Worm (Caenorhabditis elegans) whole organism, L3 larva: ENCODE measurements around the gene C15H11.11.

Experiments
- R02D3.7 ChIP-seq: fragments of 150-350 bp; optimal IDR thresholded peaks from 2 replicates; lab custom pipeline; 2014; ENCODE audit warnings: missing biosample characterization, missing genetic modification characterization
- ceh-82 ChIP-seq: fragments of 150-350 bp; optimal IDR thresholded peaks from 2 replicates; lab custom pipeline; 2014; ENCODE audit warnings: missing biosample characterization, missing genetic modification characterization
- daf-12 ChIP-seq: fragments of 150-350 bp; optimal IDR thresholded peaks from 2 replicates; lab custom pipeline; 2014; ENCODE audit warnings: missing biosample characterization, missing genetic modification reagents, missing genetic modification characterization
- fkh-10 ChIP-seq: sonication (generic microtip); optimal IDR thresholded peaks from 2 replicates; lab custom pipeline; 2017; ENCODE audit warnings: missing biosample characterization, missing genetic modification reagents, missing genetic modification characterization
- nhr-23 ChIP-seq: fragments of 150-350 bp; optimal IDR thresholded peaks from 2 replicates; lab custom pipeline; 2014; ENCODE audit warnings: missing biosample characterization, missing genetic modification reagents, missing genetic modification characterization
- nhr-28 ChIP-seq: fragments of 150-350 bp; optimal IDR thresholded peaks from 2 replicates; lab custom pipeline; 2014; ENCODE audit warnings: missing biosample characterization, missing genetic modification characterization
- nhr-77 ChIP-seq: fragments of 150-350 bp; optimal IDR thresholded peaks from 2 replicates; lab custom pipeline; 2014; ENCODE audit warnings: missing biosample characterization, missing genetic modification characterization
- pqm-1 ChIP-seq: fragments of 150-350 bp; optimal IDR thresholded peaks from 2 replicates; lab custom pipeline; 2017; ENCODE audit warnings: missing biosample characterization, missing genetic modification characterization, inconsistent platforms
- snpc-4 ChIP-seq: fragments of 150-350 bp; optimal IDR thresholded peaks from 2 replicates; lab custom pipeline; 2014; ENCODE audit warnings: missing biosample characterization, missing genetic modification characterization
- ztf-11 ChIP-seq: fragments of 150-350 bp; optimal IDR thresholded peaks from 2 replicates; lab custom pipeline; 2014; ENCODE audit warnings: missing biosample characterization, missing genetic modification characterization

DNA sequence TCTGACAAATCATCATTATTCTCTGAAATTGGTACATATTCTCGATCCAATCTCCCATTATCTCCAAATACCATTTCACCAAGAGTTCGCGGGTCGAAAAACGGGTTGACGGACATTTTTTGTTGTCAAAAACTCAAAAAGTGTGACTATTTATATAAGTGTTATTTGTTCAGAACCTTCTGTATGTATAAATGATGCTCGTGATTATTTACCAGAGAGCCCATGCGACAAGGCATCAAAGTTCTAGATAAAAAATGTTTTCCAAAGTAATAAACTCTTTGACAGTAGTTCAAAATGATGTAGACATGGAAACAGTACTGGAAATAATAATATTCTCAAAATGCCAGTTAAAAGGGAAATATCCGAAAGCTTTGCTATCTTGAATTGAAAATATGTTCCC, 47.4 kb downstream of the C15H11.11 start:
- TF ChIP-seq fkh-10 (GFP tag; lab: Kevin White, UChicago) (no peak), ceh-82 (tag; lab: Kevin White, UChicago) (no peak), nhr-23 (tag; lab: Kevin White, UChicago) (no peak), nhr-28 (no peak), snpc-4 (tag; lab: Kevin White, UChicago) (no peak), pqm-1 (tag; lab: Kevin White, UChicago) (no peak), ztf-11 (tag; lab: Kevin White, UChicago) (no peak), R02D3.7 (no peak), nhr-77 (tag; lab: Kevin White, UChicago) (no peak), daf-12 (tag; lab: Kevin White, UChicago) (no peak)
